Worm (Caenorhabditis elegans) whole organism, L2 larva: ENCODE measurements around the gene anmt-1.

Experiments
- C34F6.9 ChIP-seq: fragments of 150-350 bp; optimal IDR thresholded peaks from 2 replicates; lab custom pipeline; 2014; ENCODE audit warnings: missing biosample characterization, missing genetic modification characterization
- R02D3.7 ChIP-seq: fragments of 150-350 bp; optimal IDR thresholded peaks from 2 replicates; lab custom pipeline; 2014; ENCODE audit warnings: missing biosample characterization, missing genetic modification characterization
- ZK546.5 ChIP-seq: sonication (generic microtip); optimal IDR thresholded peaks from 2 replicates; lab custom pipeline; 2017; ENCODE audit warnings: missing biosample characterization, missing genetic modification characterization
- aly-2 ChIP-seq: fragments of 150-350 bp; optimal IDR thresholded peaks from 2 replicates; lab custom pipeline; 2014; ENCODE audit warnings: missing biosample characterization, missing genetic modification characterization
- blmp-1 ChIP-seq: sonication (generic microtip); optimal IDR thresholded peaks from 2 replicates; lab custom pipeline; 2017; ENCODE audit warnings: missing genetic modification characterization, mild to moderate bottlenecking, missing compliant biosample characterization, antibody characterized with exemption, moderate library complexity; ENCODE audit not compliant: insufficient read depth
- ceh-16 ChIP-seq: fragments of 150-350 bp; optimal IDR thresholded peaks from 2 replicates; lab custom pipeline; 2014; ENCODE audit warnings: missing biosample characterization, missing genetic modification characterization
- crh-2 ChIP-seq: sonication (generic microtip); optimal IDR thresholded peaks from 2 replicates; lab custom pipeline; 2017; ENCODE audit warnings: missing biosample characterization, missing genetic modification characterization
- dmd-4 ChIP-seq: sonication (generic microtip); optimal IDR thresholded peaks from 2 replicates; lab custom pipeline; 2017; ENCODE audit warnings: missing biosample characterization, missing genetic modification characterization
- egl-27 ChIP-seq: sonication (generic microtip); optimal IDR thresholded peaks from 3 replicates; lab custom pipeline; 2017; ENCODE audit warnings: missing biosample characterization, missing genetic modification reagents, missing genetic modification characterization
- fos-1 ChIP-seq: fragments of 150-350 bp; optimal IDR thresholded peaks from 2 replicates; lab custom pipeline; 2014; ENCODE audit warnings: missing biosample characterization, missing genetic modification characterization
- lin-11 ChIP-seq: fragments of 150-350 bp; sonication (generic microtip); optimal IDR thresholded peaks from 2 replicates; lab custom pipeline; 2014; ENCODE audit warnings: missing biosample characterization, missing genetic modification characterization, inconsistent platforms, mixed read lengths
- lin-39 ChIP-seq: fragments of 150-350 bp; optimal IDR thresholded peaks from 2 replicates; lab custom pipeline; 2014; ENCODE audit warnings: missing biosample characterization, missing genetic modification reagents, missing genetic modification characterization
- lsy-2 ChIP-seq, 2 experiments: fragments of 150-350 bp in 1 of 2; sonication (generic microtip) in 1 of 2; optimal IDR thresholded peaks; 2 replicates each; lab custom pipeline; 2014 to 2017; ENCODE audit warnings: missing biosample characterization in 2 of 2, missing genetic modification characterization in 2 of 2
- mbf-1 ChIP-seq: sonication (generic microtip); optimal IDR thresholded peaks from 2 replicates; lab custom pipeline; 2017; ENCODE audit warnings: missing biosample characterization, missing genetic modification characterization
- mdl-1 ChIP-seq, 2 experiments: fragments of 150-350 bp in 1 of 2; sonication (generic microtip) in 1 of 2; optimal IDR thresholded peaks; 2 replicates each; lab custom pipeline; 2017; ENCODE audit warnings: missing biosample characterization in 2 of 2, missing genetic modification characterization in 2 of 2
- nhr-10 ChIP-seq: sonication (generic microtip); optimal IDR thresholded peaks from 2 replicates; lab custom pipeline; 2017; ENCODE audit warnings: missing biosample characterization, missing genetic modification characterization
- nhr-11 ChIP-seq: fragments of 150-350 bp; optimal IDR thresholded peaks from 2 replicates; lab custom pipeline; 2014; ENCODE audit warnings: missing biosample characterization, missing genetic modification characterization
- nhr-12 ChIP-seq: fragments of 150-350 bp; optimal IDR thresholded peaks from 2 replicates; lab custom pipeline; 2014; ENCODE audit warnings: missing biosample characterization, missing genetic modification characterization
- nhr-129 ChIP-seq: fragments of 150-350 bp; optimal IDR thresholded peaks from 2 replicates; lab custom pipeline; 2014; ENCODE audit warnings: missing biosample characterization, missing genetic modification characterization
- nhr-23 ChIP-seq: fragments of 150-350 bp; optimal IDR thresholded peaks from 2 replicates; lab custom pipeline; 2014; ENCODE audit warnings: missing biosample characterization, missing genetic modification reagents, missing genetic modification characterization
- nhr-25 ChIP-seq: fragments of 150-350 bp; sonication (generic microtip); optimal IDR thresholded peaks from 3 replicates; lab custom pipeline; 2014; ENCODE audit warnings: missing biosample characterization, missing genetic modification characterization
- nhr-6 ChIP-seq: fragments of 150-350 bp; optimal IDR thresholded peaks from 2 replicates; lab custom pipeline; 2014; ENCODE audit warnings: missing biosample characterization, missing genetic modification characterization
- nhr-77 ChIP-seq: fragments of 150-350 bp; optimal IDR thresholded peaks from 2 replicates; lab custom pipeline; 2014; ENCODE audit warnings: missing biosample characterization, missing genetic modification characterization
- peb-1 ChIP-seq: fragments of 150-350 bp; optimal IDR thresholded peaks from 2 replicates; lab custom pipeline; 2014; ENCODE audit warnings: missing biosample characterization, missing genetic modification characterization
- skn-1 ChIP-seq: sonication (generic microtip); optimal IDR thresholded peaks from 2 replicates; lab custom pipeline; 2017; ENCODE audit warnings: missing biosample characterization, missing genetic modification characterization
- sma-9 ChIP-seq, 2 experiments: fragments of 150-350 bp in 1 of 2; sonication (generic microtip) in 1 of 2; optimal IDR thresholded peaks; 2 replicates each; lab custom pipeline; 2014 to 2016; ENCODE audit warnings: missing genetic modification characterization in 2 of 2, mild to moderate bottlenecking in 1 of 2, missing biosample characterization in 1 of 2, missing compliant biosample characterization in 1 of 2, missing genetic modification reagents in 1 of 2, moderate library complexity in 1 of 2
- snpc-4 ChIP-seq: fragments of 150-350 bp; optimal IDR thresholded peaks from 2 replicates; lab custom pipeline; 2014; ENCODE audit warnings: missing biosample characterization, missing genetic modification characterization
- unc-55 ChIP-seq: fragments of 150-350 bp; sonication (generic microtip); optimal IDR thresholded peaks from 3 replicates; lab custom pipeline; 2014; ENCODE audit warnings: missing biosample characterization, missing genetic modification reagents, missing genetic modification characterization
- zag-1 ChIP-seq: fragments of 150-350 bp; optimal IDR thresholded peaks from 2 replicates; lab custom pipeline; 2014; ENCODE audit warnings: missing biosample characterization, missing genetic modification characterization
- ztf-1 ChIP-seq: fragments of 200-800 bp; sonication (Bioruptor generic); conservative IDR thresholded peaks from 2 replicates; pipeline ENCODE4 v1.3.6; 2022; ENCODE audit warnings: missing genetic modification characterization, missing compliant biosample characterization
- ztf-11 ChIP-seq: sonication (generic microtip); optimal IDR thresholded peaks from 2 replicates; lab custom pipeline; 2017; ENCODE audit warnings: missing biosample characterization, missing genetic modification characterization

The anmt-1 gene

DNA sequence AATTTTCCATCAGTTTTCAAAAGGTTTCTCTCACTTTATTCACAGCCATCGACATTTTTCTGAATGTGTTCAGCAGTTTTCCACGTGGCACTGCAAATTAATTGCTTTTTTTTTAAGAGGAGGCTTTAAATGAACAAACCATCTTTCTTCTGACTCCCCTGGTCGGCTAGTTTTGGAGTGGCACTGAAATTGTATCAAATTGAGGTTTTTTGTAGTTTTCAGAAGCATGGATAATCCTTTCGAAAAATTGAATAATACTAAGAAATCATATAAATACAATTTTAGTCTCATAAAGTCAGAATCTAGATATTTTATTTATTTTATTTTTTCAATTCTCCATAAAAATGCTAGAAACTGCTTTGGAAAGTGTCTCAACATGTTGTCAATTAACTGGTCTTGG is 20.2 kb downstream of the anmt-1 start, which contains the start of gene B0303.16:
TSS of gene B0303.16 (plus strand) at position 301 of the 400 bp plus-strand sequence.
- TF ChIP-seq fos-1 (no peak), nhr-11 (tag; lab: Kevin White, UChicago) (no peak), ztf-11 (tag; lab: Kevin White, UChicago) (no peak), nhr-129 (tag; lab: Kevin White, UChicago) (no peak), peb-1 (no peak), blmp-1 (tag; lab: Kevin White, UChicago) (no peak), nhr-12 (tag; lab: Kevin White, UChicago) (no peak)

DNA sequence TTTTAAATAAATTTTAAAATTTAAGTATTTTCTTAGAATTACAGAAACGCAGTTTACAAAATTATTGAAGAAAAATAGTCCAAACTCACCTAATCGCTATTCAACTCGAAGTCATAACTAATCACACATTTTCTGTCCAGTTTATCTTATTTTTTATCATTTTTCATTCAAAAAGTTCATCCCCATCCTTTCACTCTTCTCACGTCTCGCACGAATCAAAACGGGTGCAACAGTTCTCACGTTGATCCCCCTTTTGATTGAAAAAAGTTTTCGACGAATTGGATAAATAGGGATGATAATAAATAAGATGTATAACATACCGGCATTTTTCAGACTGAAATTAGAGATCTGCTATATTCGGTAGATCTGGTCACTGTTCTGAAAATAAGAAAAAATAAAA is 25.1 kb downstream of the anmt-1 start:
- TF ChIP-seq nhr-129 (tag; lab: Kevin White, UChicago) (no peak), nhr-11 (tag; lab: Kevin White, UChicago) (no peak), sma-9 (GFP tag; optimal IDR thresholded peaks at IDR 0.05; lab: Kevin White, UChicago) (peak; percentile 48), sma-9 (tag; optimal IDR thresholded peaks at IDR 0.05; lab: Kevin White, UChicago) (no peak), C34F6.9 (tag; lab: Kevin White, UChicago) (no peak), blmp-1 (tag; lab: Kevin White, UChicago) (peak; percentile 67)

DNA sequence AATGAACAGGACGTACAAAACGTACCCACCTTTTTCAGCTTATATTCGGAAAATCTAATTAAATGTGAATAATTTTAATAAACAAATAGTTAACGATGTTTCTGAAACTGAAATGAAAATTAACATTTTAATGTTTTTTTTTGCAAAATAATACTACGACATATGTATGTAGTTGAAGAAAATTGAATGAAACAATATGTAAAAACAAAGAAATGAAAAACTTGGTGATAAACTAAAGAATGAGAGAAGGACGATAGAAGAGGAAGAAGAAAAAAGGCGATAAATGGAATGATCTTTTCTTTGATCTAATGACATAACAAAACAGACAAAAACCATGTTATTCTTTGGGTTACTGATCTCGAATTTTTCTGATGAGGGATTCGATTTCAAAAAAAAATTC is 25.7 kb downstream of the anmt-1 start, which contains the start of gene B0303.11:
TSS of gene B0303.11 (minus strand) at position 101 of the 400 bp plus-strand sequence.
- no peak for TF ChIP-seq snpc-4 (tag; lab: Kevin White, UChicago)
- TF ChIP-seq C34F6.9 (tag; lab: Kevin White, UChicago): no peak
- no peak for TF ChIP-seq nhr-11 (tag; lab: Kevin White, UChicago)
- TF ChIP-seq aly-2 (tag; lab: Kevin White, UChicago): no peak
- no peak for TF ChIP-seq mbf-1 (tag; lab: Kevin White, UChicago)
- TF ChIP-seq nhr-10 (tag; lab: Kevin White, UChicago): no peak
- TF ChIP-seq nhr-6 (tag; lab: Kevin White, UChicago): no peak

DNA sequence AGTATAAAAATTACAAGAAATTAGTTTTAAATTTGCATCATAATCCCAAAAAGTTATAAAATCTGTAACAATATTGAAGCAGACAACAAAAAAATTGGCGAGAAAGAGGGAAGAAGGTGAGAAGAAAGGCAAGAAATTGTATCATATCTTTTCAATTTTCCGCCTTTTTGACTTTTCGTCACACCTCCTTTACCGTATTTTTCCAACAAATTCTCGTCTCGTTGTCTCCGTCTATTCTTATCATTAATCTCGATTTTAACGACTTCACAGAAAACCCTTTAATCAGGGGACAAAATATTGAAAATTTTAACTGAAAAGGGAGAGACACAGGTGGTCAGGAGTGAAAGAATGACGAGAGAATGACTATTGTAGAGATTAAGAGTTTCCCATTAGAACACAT is 28.4 kb downstream of the anmt-1 start:
- TF ChIP-seq nhr-77 (tag; lab: Kevin White, UChicago): no peak
- TF ChIP-seq ztf-11 (tag; lab: Kevin White, UChicago): no peak
- TF ChIP-seq mbf-1 (tag; lab: Kevin White, UChicago): no peak
- no peak for TF ChIP-seq nhr-23 (tag; lab: Kevin White, UChicago)
- TF ChIP-seq egl-27 (tag; lab: Kevin White, UChicago): no peak
- TF ChIP-seq R02D3.7 (tag; lab: Kevin White, UChicago): no peak
- no peak for TF ChIP-seq nhr-12 (tag; lab: Kevin White, UChicago)
- no peak for TF ChIP-seq nhr-10 (tag; lab: Kevin White, UChicago)
- TF ChIP-seq sma-9 (GFP tag; optimal IDR thresholded peaks at IDR 0.05; lab: Kevin White, UChicago): no peak
- TF ChIP-seq sma-9 (tag; optimal IDR thresholded peaks at IDR 0.05; lab: Kevin White, UChicago): no peak
- no peak for TF ChIP-seq blmp-1 (tag; lab: Kevin White, UChicago)
- TF ChIP-seq lin-39 (tag; lab: Kevin White, UChicago): no peak
- TF ChIP-seq lsy-2 (tag; optimal IDR thresholded peaks at IDR 0.05; lab: Kevin White, UChicago): no peak
- TF ChIP-seq unc-55 (GFP tag; lab: Kevin White, UChicago): no peak
- no peak for TF ChIP-seq zag-1 (tag; lab: Kevin White, UChicago)
- no peak for TF ChIP-seq fos-1
- TF ChIP-seq ZK546.5 (tag; lab: Kevin White, UChicago): no peak
- no peak for TF ChIP-seq mdl-1 (tag; optimal IDR thresholded peaks at IDR 0.05; lab: Kevin White, UChicago)
- no peak for TF ChIP-seq lin-11 (tag; lab: Kevin White, UChicago)

DNA sequence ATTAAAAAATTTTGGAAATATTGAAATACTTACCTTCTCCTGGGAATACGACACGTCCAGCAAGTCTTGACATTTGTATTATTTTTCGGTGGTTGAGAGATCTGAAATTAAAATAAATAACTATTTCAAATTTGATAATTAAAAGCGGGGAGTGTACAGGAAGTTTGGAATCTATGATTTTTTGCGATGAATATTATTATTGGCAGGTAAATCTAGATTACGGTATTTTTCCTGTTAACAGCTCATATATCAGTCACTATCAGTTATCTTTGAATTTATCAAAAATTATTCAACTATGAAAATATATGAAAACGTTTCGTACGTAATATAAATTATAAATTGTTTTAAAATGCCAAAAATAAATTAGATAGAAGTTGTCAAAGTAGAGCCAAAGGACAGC is 31.5 kb downstream of the anmt-1 start, which contains the start of gene B0303.14:
TSS of gene B0303.14 (minus strand) at position 101 of the 400 bp plus-strand sequence.
- TF ChIP-seq lsy-2 (tag; optimal IDR thresholded peaks at IDR 0.05; lab: Kevin White, UChicago): no peak
- TF ChIP-seq fos-1: no peak
- no peak for TF ChIP-seq ztf-1
- no peak for TF ChIP-seq skn-1 (tag; lab: Kevin White, UChicago)
- no peak for TF ChIP-seq unc-55 (GFP tag; lab: Kevin White, UChicago)
- no peak for TF ChIP-seq dmd-4
- no peak for TF ChIP-seq crh-2 (tag; lab: Kevin White, UChicago)
- no peak for TF ChIP-seq nhr-23 (tag; lab: Kevin White, UChicago)
- TF ChIP-seq nhr-11 (tag; lab: Kevin White, UChicago): no peak
- no peak for TF ChIP-seq nhr-25 (tag; lab: Kevin White, UChicago)
- TF ChIP-seq ztf-11 (tag; lab: Kevin White, UChicago): no peak
- TF ChIP-seq ceh-16 (tag; lab: Kevin White, UChicago): no peak
- no peak for TF ChIP-seq R02D3.7 (tag; lab: Kevin White, UChicago)
- no peak for TF ChIP-seq aly-2 (tag; lab: Kevin White, UChicago)
